Worm (Caenorhabditis elegans) whole organism, L1 larva: ENCODE data around the gene C56G2.9.
A peak's percentile ranks its signal among the peaks of the same experiment; 100 is the strongest.

Experiments used
- C34B4.2 ChIP-seq: sonication (generic microtip); optimal IDR thresholded peaks from 2 replicates; lab custom pipeline; 2017; ENCODE audit warnings: mild to moderate bottlenecking, missing genetic modification characterization, missing compliant biosample characterization
- aly-2 ChIP-seq: fragments of 150-350 bp; optimal IDR thresholded peaks from 2 replicates; lab custom pipeline; 2014; ENCODE audit warnings: missing biosample characterization, missing genetic modification characterization
- ces-1 ChIP-seq: fragments of 150-350 bp; optimal IDR thresholded peaks from 2 replicates; lab custom pipeline; 2014; ENCODE audit warnings: missing biosample characterization, missing genetic modification reagents, missing genetic modification characterization
- egl-27 ChIP-seq, 2 experiments: fragments of 150-350 bp in 1 of 2; sonication (generic microtip); optimal IDR thresholded peaks; 3 replicates each; lab custom pipeline; 2017 to 2018; ENCODE audit warnings: missing biosample characterization in 2 of 2, missing genetic modification characterization in 2 of 2, missing genetic modification reagents in 2 of 2
- nhr-12 ChIP-seq: sonication (generic microtip); optimal IDR thresholded peaks from 2 replicates; lab custom pipeline; 2017; ENCODE audit warnings: missing biosample characterization, missing genetic modification characterization
- nhr-76 ChIP-seq: sonication (generic microtip); optimal IDR thresholded peaks from 2 replicates; lab custom pipeline; 2017; ENCODE audit warnings: missing biosample characterization, missing genetic modification characterization
- unc-62 ChIP-seq: fragments of 150-350 bp; optimal IDR thresholded peaks from 2 replicates; lab custom pipeline; 2014; ENCODE audit warnings: missing biosample characterization, missing genetic modification reagents, missing genetic modification characterization

DNA sequence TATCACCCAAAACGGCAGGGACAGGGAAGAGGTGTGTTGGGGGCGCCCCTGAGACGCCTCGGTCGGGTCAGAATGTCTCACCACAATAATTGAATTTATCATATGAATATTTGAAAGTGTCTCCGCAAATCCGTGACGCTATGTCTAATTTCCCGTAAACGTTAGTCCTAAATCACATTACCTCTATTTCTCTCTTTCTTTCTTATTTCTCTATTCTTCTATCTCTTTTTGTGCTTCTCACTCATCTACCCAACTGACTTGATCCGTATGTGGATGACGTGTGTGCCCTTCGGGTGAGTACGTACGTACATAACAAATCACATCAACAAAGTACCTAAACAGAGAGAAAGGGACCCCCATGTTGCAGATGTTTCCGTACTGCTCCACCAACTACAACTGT lies 25.8 kb downstream of the C56G2.9 start:
- no peak for TF ChIP-seq unc-62 (GFP tag; lab: Kevin White, UChicago)
- TF ChIP-seq nhr-12 (tag; lab: Kevin White, UChicago): no peak
- TF ChIP-seq nhr-76: no peak
- TF ChIP-seq C34B4.2 (tag; lab: Kevin White, UChicago): no peak
- no peak for TF ChIP-seq egl-27 (tag; optimal IDR thresholded peaks at IDR 0.05; lab: Kevin White, UChicago)
- TF ChIP-seq ces-1 (GFP tag; lab: Kevin White, UChicago): peak; percentile 81
- no peak for TF ChIP-seq aly-2 (tag; lab: Kevin White, UChicago)
